Worm (Caenorhabditis elegans) whole organism, early embryonic: ENCODE measurements around the gene mlt-8.
"Not testable (repeated sequence)": the region's sequence is repeated elsewhere in the genome, so short reads cannot be mapped to it uniquely, and the experiment has no call there.

Source experiments
- B0310.2 ChIP-seq: sonication (generic microtip); optimal IDR thresholded peaks from 2 replicates; lab custom pipeline; 2016; ENCODE audit warnings: mild to moderate bottlenecking, missing genetic modification characterization, missing compliant biosample characterization
- F13C5.2 ChIP-seq: sonication (generic microtip); optimal IDR thresholded peaks from 2 replicates; lab custom pipeline; 2017; ENCODE audit warnings: mild to moderate bottlenecking, missing genetic modification characterization, inconsistent platforms, missing compliant biosample characterization
- aly-1 ChIP-seq: sonication (generic microtip); optimal IDR thresholded peaks from 2 replicates; lab custom pipeline; 2016; ENCODE audit warnings: missing genetic modification characterization, missing compliant biosample characterization
- ama-1 ChIP-seq: fragments of 150-350 bp; optimal IDR thresholded peaks from 2 replicates; lab custom pipeline; 2014
- ceh-13 ChIP-seq: fragments of 200-800 bp; sonication (Bioruptor generic); optimal IDR thresholded peaks from 2 replicates; lab custom pipeline; 2018; ENCODE audit warnings: mild to moderate bottlenecking, missing genetic modification characterization, missing compliant biosample characterization
- ceh-36 ChIP-seq: sonication (generic microtip); optimal IDR thresholded peaks from 2 replicates; lab custom pipeline; 2016; ENCODE audit warnings: missing genetic modification characterization, inconsistent platforms, missing compliant biosample characterization
- ets-7 ChIP-seq: sonication (generic microtip); optimal IDR thresholded peaks from 2 replicates; lab custom pipeline; 2016; ENCODE audit warnings: missing genotype, missing genetic modification characterization, missing compliant biosample characterization
- flt-1 ChIP-seq: fragments of 200-800 bp; sonication (Bioruptor generic); IDR thresholded peaks from 2 replicates; pipeline ENCODE4 v1.3.6; 2022; ENCODE audit warnings: missing genetic modification characterization, missing compliant biosample characterization
- hmg-4 ChIP-seq: fragments of 200-800 bp; sonication (Bioruptor generic); optimal IDR thresholded peaks from 2 replicates; lab custom pipeline; 2018; ENCODE audit warnings: mild to moderate bottlenecking, missing genetic modification characterization, missing compliant biosample characterization
- hnd-1 ChIP-seq: sonication (generic microtip); optimal IDR thresholded peaks from 2 replicates; lab custom pipeline; 2016; ENCODE audit warnings: missing genetic modification characterization, missing compliant biosample characterization
- pes-1 ChIP-seq: fragments of 200-800 bp; sonication (Bioruptor generic); IDR thresholded peaks from 2 replicates; pipeline ENCODE4 v1.3.6; 2022; ENCODE audit warnings: missing genetic modification reagents, missing genetic modification characterization, missing compliant biosample characterization
- scrt-1 ChIP-seq: fragments of 200-800 bp; sonication (Bioruptor generic); IDR thresholded peaks from 2 replicates; pipeline ENCODE4 v1.3.6; 2022; ENCODE audit warnings: missing genetic modification characterization, missing compliant biosample characterization
- sea-1 ChIP-seq: fragments of 200-800 bp; sonication (Bioruptor generic); conservative IDR thresholded peaks from 2 replicates; pipeline ENCODE4 v1.3.6; 2022; ENCODE audit warnings: missing genetic modification characterization, missing compliant biosample characterization
- tbx-11 ChIP-seq: fragments of 200-800 bp; sonication (Bioruptor generic); IDR thresholded peaks from 2 replicates; pipeline ENCODE4 v1.3.6; 2022; ENCODE audit warnings: missing genetic modification characterization, missing compliant biosample characterization
- tbx-37 ChIP-seq: fragments of 200-800 bp; sonication (Bioruptor generic); conservative IDR thresholded peaks from 2 replicates; pipeline ENCODE4 v1.3.6; 2022; ENCODE audit warnings: missing genetic modification reagents, missing genetic modification characterization, missing compliant biosample characterization
- tra-4 ChIP-seq: sonication (generic microtip); optimal IDR thresholded peaks from 2 replicates; lab custom pipeline; 2017; ENCODE audit warnings: missing genetic modification characterization, missing compliant biosample characterization

The mlt-8 gene

DNA sequence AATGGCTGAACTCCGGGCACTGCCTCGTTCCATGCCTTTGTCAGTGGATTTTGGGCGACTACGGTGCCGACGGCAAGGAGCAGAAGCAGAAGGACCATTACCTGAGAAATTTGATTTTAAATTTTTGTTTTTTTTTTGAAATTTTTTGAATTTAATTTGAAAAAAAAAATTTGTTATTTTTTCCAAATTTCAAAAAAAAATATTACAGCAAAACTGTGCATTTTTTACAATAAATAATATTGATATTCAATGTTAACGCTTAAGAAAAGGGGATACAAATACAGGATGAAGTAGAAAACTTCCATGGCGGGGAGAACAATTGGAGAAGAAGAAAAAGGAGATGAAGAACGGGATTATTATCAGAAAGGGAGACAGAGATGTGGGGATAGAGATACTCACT is at the start of gene mlt-8:
Gene mlt-8 (minus strand): TSS at position 101 of the 400 bp plus-strand sequence.
- TF ChIP-seq hmg-4: no peak
- TF ChIP-seq B0310.2: no peak
- no peak for TF ChIP-seq ets-7
- TF ChIP-seq ceh-13 (GFP tag; lab: Kevin White, UChicago): no peak
- TF ChIP-seq F13C5.2: no peak
- no peak for TF ChIP-seq tbx-11
- TF ChIP-seq aly-1 (tag; lab: Kevin White, UChicago): no peak

DNA sequence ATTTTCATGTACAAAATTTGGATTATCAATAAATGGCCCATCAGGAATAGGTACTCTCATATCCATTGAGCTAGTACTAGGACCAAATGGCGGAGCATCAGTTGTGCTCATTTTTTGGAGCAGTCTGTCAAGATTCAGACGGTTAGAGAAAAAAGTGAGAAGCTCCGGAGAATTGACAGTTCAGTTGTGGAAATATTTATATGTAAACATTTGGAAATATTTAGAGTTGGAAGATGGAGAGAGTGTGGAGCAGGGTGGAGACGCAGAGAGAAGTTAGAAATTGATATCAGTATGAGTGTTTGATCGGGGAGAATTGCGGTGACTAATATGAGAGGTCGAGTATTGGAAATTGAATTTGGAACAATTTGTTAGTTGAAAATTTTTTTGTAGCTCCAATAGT is 49.2 kb upstream of the mlt-8 start:
- no peak for TF ChIP-seq scrt-1 (GFP tag; lab: Robert Waterston, UW)
- no peak for TF ChIP-seq tra-4 (tag; lab: Kevin White, UChicago)
- no peak for TF ChIP-seq tbx-37 (GFP tag; lab: Robert Waterston, UW)
- no peak for TF ChIP-seq aly-1 (tag; lab: Kevin White, UChicago)
- TF ChIP-seq flt-1 (GFP tag; lab: Robert Waterston, UW): no peak
- TF ChIP-seq hmg-4: no peak
- TF ChIP-seq B0310.2: no peak

DNA sequence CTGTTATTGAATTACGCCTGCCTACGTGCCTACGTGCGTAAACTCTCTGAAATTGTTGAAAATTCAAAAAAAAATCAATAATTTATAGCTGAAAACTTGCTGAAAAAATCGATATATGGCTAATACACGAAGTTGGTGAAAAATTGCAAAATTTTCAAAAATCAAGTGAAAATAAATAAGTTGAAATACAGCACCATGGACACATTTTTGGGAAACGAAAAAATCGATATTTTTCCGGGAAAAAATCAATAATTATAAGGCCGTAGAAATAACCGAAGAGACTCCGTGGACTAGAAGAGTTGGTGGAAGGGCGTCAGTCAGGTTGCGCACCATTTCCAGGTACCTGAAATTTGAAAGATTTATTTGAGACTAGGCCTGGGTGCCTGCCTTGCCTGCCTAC is 42.8 kb upstream of the mlt-8 start:
- no peak for TF ChIP-seq tbx-11
- TF ChIP-seq aly-1 (tag; lab: Kevin White, UChicago): no peak
- TF ChIP-seq sea-1 (GFP tag; lab: Robert Waterston, UW): no peak
- TF ChIP-seq B0310.2: no peak
- no peak for TF ChIP-seq tra-4 (tag; lab: Kevin White, UChicago)

DNA sequence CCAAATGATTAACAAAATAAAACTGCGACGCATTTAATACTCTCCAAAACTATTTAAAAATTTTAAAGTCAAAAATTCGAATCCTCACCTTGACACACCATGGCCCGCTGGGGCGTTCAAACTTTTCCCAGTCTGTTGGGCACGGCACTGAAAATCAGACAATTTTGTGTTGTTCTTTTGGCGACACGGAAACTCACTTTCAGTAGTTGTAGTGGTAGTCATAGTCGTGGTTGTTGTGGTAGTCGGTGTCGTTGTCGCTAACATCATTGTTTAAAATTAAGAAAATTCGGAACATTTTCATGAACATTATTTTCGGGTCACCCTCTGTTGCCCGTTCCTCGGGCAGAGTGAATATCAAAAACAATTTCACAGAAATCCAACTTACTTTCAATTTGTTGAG is 40.5 kb upstream of the mlt-8 start, which contains the start of gene clec-118:
Gene clec-118 (minus strand): TSS at position 101 of the 400 bp plus-strand sequence.
- not testable (repeated sequence) for TF ChIP-seq scrt-1 (GFP tag; lab: Robert Waterston, UW); tbx-37 (GFP tag; lab: Robert Waterston, UW); F13C5.2

DNA sequence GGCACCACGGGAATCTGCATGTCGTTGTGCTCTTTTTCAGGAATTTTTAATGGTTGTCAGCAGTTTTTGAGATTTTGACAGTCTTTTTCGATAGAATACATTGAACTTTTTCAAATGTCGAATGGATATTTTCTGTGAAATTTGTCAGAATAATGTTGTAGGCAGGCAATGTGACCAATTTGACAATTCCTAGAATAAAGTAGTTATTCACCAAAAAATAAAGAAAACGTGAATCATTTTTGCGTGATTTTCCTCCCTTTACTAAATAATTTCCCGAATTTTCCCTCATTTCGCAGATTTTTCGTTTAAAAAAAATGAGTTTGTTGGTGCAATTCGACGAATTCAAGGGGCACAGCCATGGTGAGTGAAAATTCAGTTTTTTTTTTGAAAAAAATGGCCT is 36.8 kb upstream of the mlt-8 start, which contains the start of gene W04H10.1:
Gene W04H10.1 (plus strand): TSS at position 301 of the 400 bp plus-strand sequence.
- TF ChIP-seq tra-4 (tag; lab: Kevin White, UChicago) (no peak), hmg-4 (no peak), tbx-11 (no peak)

DNA sequence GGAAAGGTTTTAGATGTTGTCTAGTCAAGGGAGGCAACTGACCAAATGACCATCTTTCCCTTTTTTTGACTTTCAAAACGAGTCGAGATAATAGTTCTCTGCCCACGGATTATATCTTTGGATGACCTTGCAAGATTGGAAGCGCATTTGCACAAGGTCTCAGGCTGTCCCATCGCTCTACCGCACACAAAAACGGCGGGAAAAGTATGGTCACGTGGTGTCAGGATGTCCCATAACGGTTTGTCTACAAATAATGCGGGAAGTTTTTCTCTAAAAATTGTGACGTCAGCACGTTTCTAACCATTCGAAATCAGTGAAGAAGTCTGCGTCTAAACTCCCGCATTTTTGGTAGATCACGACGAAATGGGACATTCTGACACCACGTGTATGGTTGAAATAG is 36.4 kb upstream of the mlt-8 start, which contains the start of gene W04H10.6:
Gene W04H10.6 (minus strand): TSS at position 101 of the 400 bp plus-strand sequence.
- peak; percentile 1 for TF ChIP-seq hmg-4
- no peak for TF ChIP-seq tra-4 (tag; lab: Kevin White, UChicago)

DNA sequence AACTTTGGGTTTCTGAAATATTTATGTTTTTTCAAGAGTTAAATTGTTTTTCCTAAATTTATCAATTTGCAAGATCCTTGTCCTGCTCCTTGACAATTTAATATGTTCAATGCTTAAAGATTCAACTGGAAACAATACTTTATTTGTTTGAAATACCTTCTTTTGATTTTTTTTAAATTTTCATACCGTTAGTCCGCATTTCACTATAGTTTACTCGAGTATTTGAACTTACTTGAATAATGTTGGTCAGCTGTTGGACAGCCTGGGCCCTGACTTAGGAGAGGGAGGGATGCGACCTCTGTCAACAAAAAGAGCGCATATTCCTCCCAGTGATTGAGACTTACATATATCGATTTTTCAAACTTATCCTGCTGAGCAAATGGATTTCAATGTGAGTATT is 34.1 kb upstream of the mlt-8 start, which contains the start of gene W04H10.5:
Gene W04H10.5 (plus strand): TSS at position 301 of the 400 bp plus-strand sequence.
- TF ChIP-seq sea-1 (GFP tag; lab: Robert Waterston, UW) (no peak), F13C5.2 (no peak), aly-1 (tag; lab: Kevin White, UChicago) (no peak)

DNA sequence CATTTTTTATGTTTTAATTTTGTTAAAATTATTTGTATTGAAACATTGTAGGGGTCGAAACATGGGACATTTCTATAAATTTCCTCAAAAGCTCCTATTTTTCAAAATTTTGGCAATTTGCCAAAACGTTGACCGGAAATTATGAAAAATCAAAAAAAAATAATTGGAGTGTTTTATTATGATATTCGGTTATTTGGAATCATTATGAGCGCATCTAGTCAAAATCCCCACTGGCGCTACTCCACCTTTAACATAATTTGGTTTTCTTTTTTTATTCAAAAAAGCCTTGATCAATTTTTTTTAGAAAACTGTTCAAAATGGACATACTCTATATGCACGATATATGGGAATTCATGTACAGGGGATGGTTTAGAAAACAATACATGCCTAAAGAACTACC is 33.4 kb upstream of the mlt-8 start, which contains the start of gene W04H10.2:
Gene W04H10.2 (plus strand): TSS at position 301 of the 400 bp plus-strand sequence.
- TF ChIP-seq hnd-1: no peak
- TF ChIP-seq hmg-4: no peak
- no peak for TF ChIP-seq aly-1 (tag; lab: Kevin White, UChicago)
- TF ChIP-seq scrt-1 (GFP tag; lab: Robert Waterston, UW): no peak
- TF ChIP-seq ets-7: no peak
- TF ChIP-seq tbx-37 (GFP tag; lab: Robert Waterston, UW): no peak
- TF ChIP-seq flt-1 (GFP tag; lab: Robert Waterston, UW): no peak
- no peak for TF ChIP-seq F13C5.2
- no peak for TF ChIP-seq sea-1 (GFP tag; lab: Robert Waterston, UW)
- TF ChIP-seq ceh-36 (tag; lab: Kevin White, UChicago): no peak
- no peak for TF ChIP-seq tra-4 (tag; lab: Kevin White, UChicago)
- no peak for TF ChIP-seq ama-1 (lab: Kevin White, UChicago)

DNA sequence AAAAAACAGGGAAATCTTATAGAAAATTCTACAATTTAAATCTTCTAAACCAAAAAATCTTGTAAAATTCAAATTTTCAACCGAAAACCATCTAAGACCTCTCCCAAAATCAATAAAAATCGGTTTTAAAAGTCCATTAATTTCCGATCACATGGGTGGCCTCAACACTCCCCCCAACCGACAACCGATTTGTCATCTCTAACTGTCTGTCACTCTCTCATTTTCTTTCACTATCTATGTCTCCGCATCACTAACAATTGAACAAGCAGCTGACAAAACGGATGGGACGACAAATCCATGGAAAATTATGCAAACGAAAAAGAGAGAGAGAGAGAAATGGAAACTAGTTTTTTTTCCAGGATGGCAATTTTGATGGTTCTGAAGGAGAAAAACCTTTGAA is 31.1 kb upstream of the mlt-8 start:
- TF ChIP-seq F13C5.2: no peak
- TF ChIP-seq sea-1 (GFP tag; lab: Robert Waterston, UW): no peak
- no peak for TF ChIP-seq B0310.2
- TF ChIP-seq pes-1 (GFP tag; lab: Robert Waterston, UW): no peak
- TF ChIP-seq ceh-13 (GFP tag; lab: Kevin White, UChicago): no peak
- no peak for TF ChIP-seq flt-1 (GFP tag; lab: Robert Waterston, UW)
- no peak for TF ChIP-seq tbx-37 (GFP tag; lab: Robert Waterston, UW)
- no peak for TF ChIP-seq ceh-36 (tag; lab: Kevin White, UChicago)
- TF ChIP-seq tra-4 (tag; lab: Kevin White, UChicago): no peak
- no peak for TF ChIP-seq ama-1 (lab: Kevin White, UChicago)
- no peak for TF ChIP-seq hmg-4
- no peak for TF ChIP-seq aly-1 (tag; lab: Kevin White, UChicago)

DNA sequence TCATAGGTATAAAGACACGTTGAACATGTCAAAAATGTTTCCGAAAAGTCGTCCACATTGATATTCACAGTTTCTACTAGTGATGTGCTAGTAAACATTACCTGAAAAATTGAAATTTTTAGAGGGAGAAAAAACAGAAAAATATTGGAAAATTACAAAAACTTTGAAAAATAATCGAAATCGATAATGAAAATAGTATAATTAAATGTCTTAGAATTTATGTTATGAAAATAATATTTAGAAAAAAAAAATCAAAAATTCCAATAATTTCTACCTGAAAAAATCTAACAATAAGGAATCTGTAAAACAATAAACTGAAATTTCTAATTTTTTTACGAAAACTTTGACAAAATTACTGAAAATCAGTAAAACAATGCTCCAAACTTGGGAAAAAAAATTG is 30.1 kb upstream of the mlt-8 start, which contains the start of gene nhl-3:
Gene nhl-3 (minus strand): TSS at position 101 of the 400 bp plus-strand sequence.
- no peak for TF ChIP-seq tbx-11
- TF ChIP-seq hmg-4: no peak
- no peak for TF ChIP-seq tra-4 (tag; lab: Kevin White, UChicago)
- no peak for TF ChIP-seq scrt-1 (GFP tag; lab: Robert Waterston, UW)
- TF ChIP-seq F13C5.2: no peak
- TF ChIP-seq B0310.2: no peak
- no peak for TF ChIP-seq pes-1 (GFP tag; lab: Robert Waterston, UW)
